Fruit fly (Drosophila melanogaster): Measurements from ENCODE around the gene CG33109.

dm6 chr3R:14217839-14218238, 3.5 kb downstream of the CG33109 start, which contains the start of gene CG9649:
- TF ChIP-seq psq (GFP tag; optimal IDR thresholded peaks at IDR 0.05) (no peak), usp (GFP tag; optimal IDR thresholded peaks at IDR 0.05) (no peak)

Measured in whole organism, wandering third instar larva.